Fruit fly (Drosophila melanogaster): ENCODE data around the gene nau.

dm6 chr3R:23664437-23664836 is 53.7 kb downstream of the nau start:
- no peak for TF ChIP-seq EcR (GFP tag; optimal IDR thresholded peaks at IDR 0.05)
- no peak for TF ChIP-seq Dll (optimal IDR thresholded peaks at IDR 0.05)
- no peak for TF ChIP-seq CG8478 (optimal IDR thresholded peaks at IDR 0.05)

All from whole organism.